Fruit fly (Drosophila melanogaster) whole organism, embryonic: Measurements from ENCODE around the gene MTF-1.

Experiments used
- B-H1 ChIP-seq: fragments of 200-800 bp; sonication (Bioruptor generic); IDR thresholded peaks from 3 replicates; pipeline ENCODE4 v1.3.6; 2022; ENCODE audit warnings: missing biosample characterization, missing genetic modification characterization
- CG12299 ChIP-seq: fragments of 200-800 bp; sonication (Bioruptor generic); optimal IDR thresholded peaks from 2 replicates; lab custom pipeline; 2018; ENCODE audit warnings: missing biosample characterization, mild to moderate bottlenecking, missing genetic modification characterization
- CG1233 ChIP-seq: fragments of 200-800 bp; sonication (Bioruptor generic); optimal IDR thresholded peaks from 4 replicates; lab custom pipeline; 2018; ENCODE audit warnings: missing biosample characterization, mild to moderate bottlenecking, missing genetic modification characterization
- CG12769 ChIP-seq: fragments of 200-800 bp; sonication (Bioruptor generic); optimal IDR thresholded peaks from 2 replicates; lab custom pipeline; 2019; ENCODE audit warnings: missing biosample characterization, mild to moderate bottlenecking, missing genetic modification characterization, moderate library complexity
- CG15601 ChIP-seq: fragments of 200-800 bp; sonication (Bioruptor generic); optimal IDR thresholded peaks from 3 replicates; lab custom pipeline; 2019; ENCODE audit warnings: missing biosample characterization, mild to moderate bottlenecking, missing genetic modification characterization, moderate library complexity
- CG1792 ChIP-seq: fragments of 200-800 bp; sonication (Bioruptor generic); optimal IDR thresholded peaks from 2 replicates; lab custom pipeline; 2016; ENCODE audit warnings: missing biosample characterization, missing genetic modification characterization
- CG1832 ChIP-seq: fragments of 200-800 bp; sonication (Bioruptor generic); optimal IDR thresholded peaks from 2 replicates; lab custom pipeline; 2017; ENCODE audit warnings: missing biosample characterization, mild to moderate bottlenecking, missing genetic modification characterization, inconsistent platforms
- CG18764 ChIP-seq: fragments of 200-800 bp; sonication (Bioruptor generic); optimal IDR thresholded peaks from 3 replicates; lab custom pipeline; 2016; ENCODE audit warnings: missing biosample characterization, missing genetic modification characterization
- CG2120 ChIP-seq: fragments of 200-800 bp; sonication (Bioruptor generic); optimal IDR thresholded peaks from 3 replicates; lab custom pipeline; 2016; ENCODE audit warnings: missing biosample characterization, missing genetic modification characterization
- CG2199 ChIP-seq: fragments of 200-800 bp; sonication (Bioruptor generic); IDR thresholded peaks from 3 replicates; pipeline ENCODE4 v1.3.6; 2022; ENCODE audit warnings: missing biosample characterization, missing genetic modification characterization
- CG2678 ChIP-seq: fragments of 200-800 bp; sonication (Bioruptor generic); optimal IDR thresholded peaks from 3 replicates; lab custom pipeline; 2019; ENCODE audit warnings: missing biosample characterization, mild to moderate bottlenecking, missing genetic modification characterization, moderate library complexity
- CG2712 ChIP-seq: fragments of 200-800 bp; optimal IDR thresholded peaks from 3 replicates; lab custom pipeline; 2019; ENCODE audit warnings: missing biosample characterization, mild to moderate bottlenecking, missing genetic modification characterization, moderate library complexity
- CG3163 ChIP-seq: fragments of 200-800 bp; sonication (Bioruptor generic); optimal IDR thresholded peaks from 3 replicates; lab custom pipeline; 2016; ENCODE audit warnings: missing biosample characterization, missing genetic modification characterization
- CG4424 ChIP-seq: fragments of 200-800 bp; sonication (Bioruptor generic); optimal IDR thresholded peaks from 3 replicates; lab custom pipeline; 2016; ENCODE audit warnings: missing biosample characterization, missing genetic modification characterization
- CG7839 ChIP-seq: fragments of 200-800 bp; sonication (Bioruptor generic); optimal IDR thresholded peaks from 3 replicates; lab custom pipeline; 2018; ENCODE audit warnings: missing biosample characterization, mild to moderate bottlenecking, missing genetic modification characterization, moderate library complexity
- Camta ChIP-seq: fragments of 200-800 bp; sonication (Bioruptor generic); optimal IDR thresholded peaks from 2 replicates; lab custom pipeline; 2016; ENCODE audit warnings: missing biosample characterization, missing genetic modification characterization
- D ChIP-seq, 2 experiments: fragments of 200-800 bp in 1 of 2; fragments of >200 bp in 1 of 2; sonication (Bioruptor generic) in 1 of 2; optimal IDR thresholded peaks; 2 replicates in 1 of 2; 3 replicates in 1 of 2; lab custom pipeline; 2017; ENCODE audit warnings: mild to moderate bottlenecking in 1 of 2, missing biosample characterization in 1 of 2, missing genetic modification characterization in 1 of 2, missing genetic modification reagents in 1 of 2
- Dip2 ChIP-seq: fragments of 200-800 bp; sonication (Bioruptor generic); IDR thresholded peaks from 2 replicates; pipeline ENCODE4 v1.3.6; 2022; ENCODE audit warnings: missing biosample characterization, missing genetic modification characterization
- Doc3 ChIP-seq: fragments of 200-800 bp; sonication (Bioruptor generic); IDR thresholded peaks from 3 replicates; pipeline ENCODE4 v1.3.6; 2022; ENCODE audit warnings: missing biosample characterization, missing genetic modification characterization; ENCODE audit not compliant: partially characterized antibody
- Drgx ChIP-seq: fragments of 200-800 bp; sonication (Bioruptor generic); IDR thresholded peaks from 2 replicates; pipeline ENCODE4 v1.3.6; 2022; ENCODE audit warnings: missing biosample characterization, missing genetic modification characterization
- E2f1 ChIP-seq: fragments of 200-800 bp; sonication (Bioruptor generic); IDR thresholded peaks from 2 replicates; pipeline ENCODE4 v1.3.6; 2022; ENCODE audit warnings: missing biosample characterization, missing genetic modification characterization
- Fer2 ChIP-seq: fragments of 200-800 bp; sonication (Bioruptor generic); optimal IDR thresholded peaks from 2 replicates; lab custom pipeline; 2018; ENCODE audit warnings: missing biosample characterization, mild to moderate bottlenecking, missing genetic modification characterization, moderate library complexity
- H15 ChIP-seq: fragments of 200-800 bp; sonication (Bioruptor generic); IDR thresholded peaks from 3 replicates; pipeline ENCODE4 v1.3.6; 2022; ENCODE audit warnings: missing biosample characterization, missing genetic modification characterization
- HHEX ChIP-seq: fragments of 200-800 bp; sonication (Bioruptor generic); optimal IDR thresholded peaks from 3 replicates; lab custom pipeline; 2017; ENCODE audit warnings: missing biosample characterization, mild to moderate bottlenecking, missing genetic modification characterization, missing genetic modification reagents
- HLHmδ ChIP-seq: fragments of 200-800 bp; sonication (Bioruptor generic); optimal IDR thresholded peaks from 2 replicates; lab custom pipeline; 2018; ENCODE audit warnings: missing biosample characterization, mild to moderate bottlenecking, missing genetic modification characterization, moderate library complexity
- Hmr ChIP-seq: fragments of 200-800 bp; sonication (Bioruptor generic); optimal IDR thresholded peaks from 3 replicates; lab custom pipeline; 2017; ENCODE audit warnings: mild to moderate bottlenecking, missing biosample characterization, missing genetic modification reagents, missing genetic modification characterization
- MTF-1 ChIP-seq: fragments of 200-800 bp; sonication (Bioruptor generic); optimal IDR thresholded peaks from 2 replicates; lab custom pipeline; 2018; ENCODE audit warnings: missing biosample characterization, mild to moderate bottlenecking, missing genetic modification characterization, borderline replicate concordance
- Myb ChIP-seq: fragments of 200-800 bp; sonication (Bioruptor generic); optimal IDR thresholded peaks from 2 replicates; lab custom pipeline; 2016; ENCODE audit warnings: missing biosample characterization, missing genetic modification characterization
- Nf-YB ChIP-seq: fragments of 200-800 bp; sonication (Bioruptor generic); optimal IDR thresholded peaks from 3 replicates; lab custom pipeline; 2019; ENCODE audit warnings: missing biosample characterization, mild to moderate bottlenecking, missing genetic modification characterization, moderate library complexity
- Sry-β ChIP-seq: fragments of 200-800 bp; sonication (Bioruptor generic); optimal IDR thresholded peaks from 2 replicates; lab custom pipeline; 2018; ENCODE audit warnings: missing biosample characterization, mild to moderate bottlenecking, missing genetic modification characterization, moderate library complexity
- ac ChIP-seq: fragments of 200-800 bp; sonication (Bioruptor generic); optimal IDR thresholded peaks from 3 replicates; lab custom pipeline; 2017; ENCODE audit warnings: missing biosample characterization, mild to moderate bottlenecking, missing genetic modification characterization
- ara ChIP-seq: fragments of 200-800 bp; sonication (Bioruptor generic); IDR thresholded peaks from 2 replicates; pipeline ENCODE4 v1.3.6; 2022; ENCODE audit warnings: missing biosample characterization, missing genetic modification characterization
- ato ChIP-seq: fragments of 200-800 bp; sonication (Bioruptor generic); IDR thresholded peaks from 2 replicates; pipeline ENCODE4 v1.3.6; 2022; ENCODE audit warnings: missing biosample characterization, missing genetic modification characterization; ENCODE audit not compliant: partially characterized antibody
- bowl ChIP-seq: fragments of 200-800 bp; sonication (Bioruptor generic); IDR thresholded peaks from 2 replicates; pipeline ENCODE4 v1.3.6; 2022; ENCODE audit warnings: missing biosample characterization, missing genetic modification characterization
- cad ChIP-seq: fragments of >200 bp; optimal IDR thresholded peaks from 2 replicates; lab custom pipeline; 2017; ENCODE audit warnings: missing biosample characterization, missing genetic modification characterization
- crc ChIP-seq: fragments of 200-800 bp; sonication (Bioruptor generic); optimal IDR thresholded peaks from 2 replicates; lab custom pipeline; 2016; ENCODE audit warnings: missing biosample characterization, missing genetic modification characterization
- fd64A ChIP-seq: fragments of 200-800 bp; sonication (Bioruptor generic); optimal IDR thresholded peaks from 3 replicates; lab custom pipeline; 2018; ENCODE audit warnings: missing biosample characterization, mild to moderate bottlenecking, missing genetic modification characterization
- gce ChIP-seq: fragments of 200-800 bp; sonication (Bioruptor generic); IDR thresholded peaks from 3 replicates; pipeline ENCODE4 v1.3.6; 2022; ENCODE audit warnings: missing biosample characterization, missing genetic modification characterization
- gcm ChIP-seq: fragments of 200-800 bp; sonication (Bioruptor generic); optimal IDR thresholded peaks from 2 replicates; lab custom pipeline; 2019; ENCODE audit warnings: missing biosample characterization, mild to moderate bottlenecking, missing genetic modification characterization, moderate library complexity
- gro ChIP-seq: fragments of 200-800 bp; sonication (Bioruptor generic); optimal IDR thresholded peaks from 2 replicates; lab custom pipeline; 2016; ENCODE audit warnings: missing biosample characterization, missing genetic modification characterization
- gsb ChIP-seq: fragments of 200-800 bp; sonication (Bioruptor generic); IDR thresholded peaks from 2 replicates; pipeline ENCODE4 v1.3.6; 2022; ENCODE audit warnings: missing biosample characterization, missing genetic modification characterization
- jing ChIP-seq: fragments of 200-800 bp; sonication (Bioruptor generic); optimal IDR thresholded peaks from 2 replicates; lab custom pipeline; 2018; ENCODE audit warnings: missing biosample characterization, mild to moderate bottlenecking, missing genetic modification characterization
- ken ChIP-seq: fragments of 200-800 bp; sonication (Bioruptor generic); IDR thresholded peaks from 3 replicates; pipeline ENCODE4 v1.3.6; 2022; ENCODE audit warnings: missing biosample characterization, missing genetic modification characterization
- luna ChIP-seq: fragments of 200-800 bp; sonication (Bioruptor generic); optimal IDR thresholded peaks from 2 replicates; lab custom pipeline; 2016; ENCODE audit warnings: missing biosample characterization, missing genetic modification characterization
- peb ChIP-seq: fragments of 200-800 bp; sonication (Bioruptor generic); IDR thresholded peaks from 2 replicates; pipeline ENCODE4 v1.3.6; 2022; ENCODE audit warnings: missing biosample characterization, missing genetic modification characterization
- pnt ChIP-seq: fragments of 200-800 bp; sonication (Bioruptor generic); optimal IDR thresholded peaks from 3 replicates; lab custom pipeline; 2016; ENCODE audit warnings: missing biosample characterization, missing genetic modification characterization
- sr ChIP-seq: fragments of 200-800 bp; sonication (Bioruptor generic); IDR thresholded peaks from 3 replicates; pipeline ENCODE4 v1.3.6; 2022; ENCODE audit warnings: missing biosample characterization, missing genetic modification characterization
- tup ChIP-seq: fragments of 200-800 bp; sonication (Bioruptor generic); optimal IDR thresholded peaks from 2 replicates; lab custom pipeline; 2016; ENCODE audit warnings: missing biosample characterization, mild to moderate bottlenecking, missing genetic modification characterization, moderate library complexity
- twi ChIP-seq: fragments of 200-800 bp; optimal IDR thresholded peaks from 2 replicates; lab custom pipeline; 2019; ENCODE audit warnings: missing biosample characterization, mild to moderate bottlenecking, missing genetic modification characterization, moderate library complexity

The MTF-1 gene

DNA sequence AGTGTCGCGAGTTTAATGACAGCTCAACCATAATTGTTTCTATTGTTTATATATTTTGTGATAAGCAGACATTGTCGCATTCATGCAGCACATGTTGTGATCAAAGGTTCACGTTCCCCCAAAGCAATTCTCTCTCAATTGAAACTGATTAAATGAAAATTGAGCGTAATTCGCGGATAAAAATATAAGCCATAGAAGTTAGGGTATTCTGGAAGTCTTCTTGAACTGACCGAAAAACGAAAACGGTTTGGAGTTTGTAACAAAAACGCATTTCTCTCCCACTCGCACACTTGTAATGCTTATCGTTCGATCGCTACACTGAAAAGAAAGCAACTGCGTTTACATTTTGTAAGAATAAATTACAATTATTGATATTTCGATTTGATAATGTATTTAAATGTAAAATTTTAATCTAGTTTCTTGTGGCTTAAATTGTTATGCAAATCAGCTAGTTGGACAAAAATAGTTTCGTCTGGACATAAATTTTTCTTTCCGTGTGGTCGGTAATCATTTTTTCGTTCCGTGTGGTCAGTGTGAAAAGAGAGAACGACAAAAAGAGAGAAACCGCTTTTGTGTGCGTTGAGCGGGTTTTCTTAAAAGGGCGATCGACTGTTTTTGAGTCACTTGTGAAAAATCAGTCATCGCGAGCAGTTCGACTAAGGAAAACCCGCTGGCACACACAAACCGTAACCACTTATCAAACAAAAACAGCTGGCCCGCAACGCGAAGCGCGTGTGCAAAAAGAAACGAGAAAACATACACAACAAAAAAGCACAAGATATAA, 7.3 kb upstream of the MTF-1 start, which contains the start of gene aay (continued):
- TF ChIP-seq crc (GFP tag; lab: Kevin White, UChicago) (peak; percentile 94), gcm (GFP tag; lab: Kevin White, UChicago) (peak; percentile 100), ac (GFP tag; lab: Kevin White, UChicago) (peak; percentile 98), Drgx (GFP tag; lab: Robert Waterston, UW) (peak; percentile 98), MTF-1 (GFP tag; lab: Kevin White, UChicago) (peak; percentile 95), Dip2 (GFP tag; lab: Robert Waterston, UW) (peak; percentile 42; the same call in 1 of the 2 replicates), cad (GFP tag; lab: Kevin White, UChicago) (no peak), CG2120 (GFP tag; lab: Kevin White, UChicago) (peak; percentile 99), CG18764 (peak; percentile 98), CG7839 (tag; lab: Kevin White, UChicago) (peak; percentile 99), CG15601 (peak; percentile 98), CG3163 (GFP tag; lab: Kevin White, UChicago) (peak; percentile 89), Fer2 (peak; percentile 96), CG4424 (GFP tag; lab: Kevin White, UChicago) (peak; percentile 99), Myb (GFP tag; lab: Kevin White, UChicago) (peak; percentile 86), luna (GFP tag; lab: Kevin White, UChicago) (peak; percentile 85), Sry-β (GFP tag; lab: Kevin White, UChicago) (peak; percentile 76), CG1832 (no peak), gsb (peak; percentile 96), HHEX (peak; percentile 98), ken (GFP tag; lab: Robert Waterston, UW) (peak; percentile 97), CG1792 (peak; percentile 97), gro (GFP tag; lab: Kevin White, UChicago) (peak; percentile 98), gce (GFP tag; lab: Robert Waterston, UW) (peak; percentile 94), tup (GFP tag; lab: Kevin White, UChicago) (peak; percentile 97), CG2199 (peak; percentile 97), CG2712 (peak; percentile 100), twi (tag; lab: Kevin White, UChicago) (peak; percentile 96), Camta (GFP tag; lab: Kevin White, UChicago) (peak; percentile 98), HLHmδ (GFP tag; lab: Kevin White, UChicago) (no peak), sr (GFP tag; lab: Robert Waterston, UW) (peak; percentile 94), Doc3 (GFP tag; lab: Robert Waterston, UW) (no peak), CG12299 (tag; lab: Kevin White, UChicago) (peak; percentile 99), CG2678 (tag; lab: Kevin White, UChicago) (peak; percentile 99), jing (GFP tag; lab: Kevin White, UChicago) (peak; percentile 97), Hmr (GFP tag; lab: Kevin White, UChicago) (peak; percentile 99), Nf-YB (GFP tag; lab: Kevin White, UChicago) (peak; percentile 92), H15 (peak; percentile 97), B-H1 (GFP tag; lab: Robert Waterston, UW) (peak; percentile 97), E2f1 (GFP tag; lab: Robert Waterston, UW) (peak; percentile 98), D (optimal IDR thresholded peaks at IDR 0.05; lab: Kevin White, UChicago) (no peak), D (GFP tag; optimal IDR thresholded peaks at IDR 0.05; lab: Kevin White, UChicago) (peak; percentile 99), peb (peak; percentile 96), bowl (peak; percentile 96), CG1233 (GFP tag; lab: Kevin White, UChicago) (peak; percentile 99), CG12769 (tag; lab: Kevin White, UChicago) (peak; percentile 98), fd64A (GFP tag; lab: Kevin White, UChicago) (peak; percentile 97), pnt (GFP tag; lab: Kevin White, UChicago) (peak; percentile 95), ara (GFP tag; lab: Robert Waterston, UW) (peak; percentile 98), ato (GFP tag; lab: Robert Waterston, UW) (no peak)
